Fruit fly (Drosophila melanogaster): ENCODE data around the gene shps.

Gene shps

dm6 chr3R:24283582-24284085 lies 4.3 kb downstream of the shps start, which contains the start of gene CG6356 (continued):
- TF ChIP-seq topi (GFP tag; optimal IDR thresholded peaks at IDR 0.05), result no peak
- TF ChIP-seq CG11902 (GFP tag; optimal IDR thresholded peaks at IDR 0.05), result no peak
- TF ChIP-seq Sox15 (GFP tag; optimal IDR thresholded peaks at IDR 0.05), result no peak
- no peak for TF ChIP-seq CG4318 (GFP tag; optimal IDR thresholded peaks at IDR 0.05)
- peak; percentile 27; the same call in 1 of the 3 replicates for TF ChIP-seq CG6163 (GFP tag; IDR thresholded peaks at IDR 0.05)
- TF ChIP-seq fd85E (GFP tag; optimal IDR thresholded peaks at IDR 0.05), result no peak
- TF ChIP-seq spab (GFP tag; optimal IDR thresholded peaks at IDR 0.05), result no peak
- no peak for TF ChIP-seq CG31627 (GFP tag; optimal IDR thresholded peaks at IDR 0.05)

DNA sequence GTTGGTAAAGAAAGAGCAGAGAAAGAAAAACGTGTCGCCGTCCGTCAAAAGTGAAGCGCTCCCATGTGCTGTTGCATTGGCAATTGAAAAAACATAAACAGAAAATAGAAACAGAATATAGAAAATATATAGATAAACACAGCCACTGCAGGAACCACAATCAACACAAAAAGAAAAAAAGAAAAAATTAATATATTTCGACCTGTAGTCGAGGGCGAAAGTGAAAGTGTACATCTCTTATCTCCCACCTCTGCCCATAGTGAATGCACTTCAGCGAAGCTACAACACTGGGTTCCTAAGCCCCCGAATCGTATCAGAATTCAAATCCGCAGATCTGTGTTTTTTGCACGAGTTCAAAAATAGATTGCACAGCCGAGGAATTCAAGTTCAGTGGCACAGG lies 4.8 kb downstream of the shps start:
- TF ChIP-seq CG6163 (GFP tag; IDR thresholded peaks at IDR 0.05), result no peak
- TF ChIP-seq svp (GFP tag), result peak; percentile 78

DNA sequence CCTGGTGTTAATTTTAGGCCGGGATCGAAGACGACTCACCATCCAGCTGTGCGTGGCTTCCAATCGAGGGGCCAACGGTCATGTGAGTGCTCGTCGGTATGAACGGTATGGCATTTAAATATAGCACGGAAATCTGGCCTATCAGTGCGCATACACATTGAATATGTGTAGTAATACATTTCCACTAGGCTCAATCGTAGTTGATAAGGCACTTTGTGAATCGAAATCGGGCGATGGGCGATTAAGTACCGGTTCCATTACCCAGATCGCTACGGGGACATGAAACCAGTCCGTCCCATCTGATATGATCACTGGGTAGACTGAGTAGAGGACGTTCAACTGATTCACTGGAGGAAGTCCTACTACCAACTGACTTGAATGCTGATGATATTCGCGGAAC lies 6.1 kb downstream of the shps start:
- no peak for TF ChIP-seq Ets21C (GFP tag; optimal IDR thresholded peaks at IDR 0.05)
- TF ChIP-seq CG6792 (GFP tag; optimal IDR thresholded peaks at IDR 0.05), result no peak
- peak; percentile 11 for TF ChIP-seq CG1621 (tag; optimal IDR thresholded peaks at IDR 0.05)
- TF ChIP-seq Hr38 (GFP tag; optimal IDR thresholded peaks at IDR 0.05), result no peak
- no peak for TF ChIP-seq CG10631 (GFP tag; optimal IDR thresholded peaks at IDR 0.05)
- TF ChIP-seq CG6854 (GFP tag; optimal IDR thresholded peaks at IDR 0.05), result no peak
- no peak for TF ChIP-seq vri (GFP tag; optimal IDR thresholded peaks at IDR 0.05)
- no peak for TF ChIP-seq Ets96B (tag; optimal IDR thresholded peaks at IDR 0.05)
- TF ChIP-seq Gug (GFP tag; IDR thresholded peaks at IDR 0.05), result no peak
- TF ChIP-seq Smox (GFP tag; optimal IDR thresholded peaks at IDR 0.05), result no peak
- no peak for TF ChIP-seq CG11762 (GFP tag; optimal IDR thresholded peaks at IDR 0.05; ENCODE audit: insufficient read depth)
- TF ChIP-seq fkh (GFP tag; optimal IDR thresholded peaks at IDR 0.05), result no peak
- peak; percentile 20 for TF ChIP-seq Eip78C (GFP tag)
- peak; percentile 96 for TF ChIP-seq svp (GFP tag)
- no peak for TF ChIP-seq spab (GFP tag; optimal IDR thresholded peaks at IDR 0.05)
- no peak for TF ChIP-seq eg (GFP tag; IDR thresholded peaks at IDR 0.05)
- peak; percentile 5 for TF ChIP-seq dsx (GFP tag; optimal IDR thresholded peaks at IDR 0.05; ENCODE audit: poor library complexity, severe bottlenecking)
- no peak for TF ChIP-seq topi (GFP tag; optimal IDR thresholded peaks at IDR 0.05)
- TF ChIP-seq Hr39 (GFP tag; optimal IDR thresholded peaks at IDR 0.05), result no peak
- TF ChIP-seq CG9139 (GFP tag; optimal IDR thresholded peaks at IDR 0.05), result no peak
- no peak for TF ChIP-seq CG34406 (GFP tag; optimal IDR thresholded peaks at IDR 0.05)
- TF ChIP-seq CG4318 (GFP tag; optimal IDR thresholded peaks at IDR 0.05), result no peak
- TF ChIP-seq esn (GFP tag; optimal IDR thresholded peaks at IDR 0.05), result no peak
- TF ChIP-seq cyc (GFP tag; optimal IDR thresholded peaks at IDR 0.05), result no peak
- no peak for TF ChIP-seq dac (GFP tag; optimal IDR thresholded peaks at IDR 0.05)
- TF ChIP-seq CG11294 (GFP tag; IDR thresholded peaks at IDR 0.05), result no peak
- TF ChIP-seq CG6163 (GFP tag; IDR thresholded peaks at IDR 0.05), result no peak
- peak in 1 of 2 experiments; percentile 42 for TF ChIP-seq ss (GFP tag; optimal IDR thresholded peaks at IDR 0.05)
- TF ChIP-seq net (GFP tag; optimal IDR thresholded peaks at IDR 0.05), result no peak
- no peak for TF ChIP-seq CG3919 (GFP tag; optimal IDR thresholded peaks at IDR 0.05)
- no peak for TF ChIP-seq CG3032 (tag; optimal IDR thresholded peaks at IDR 0.05)
- no peak for TF ChIP-seq CG10669 (GFP tag; optimal IDR thresholded peaks at IDR 0.05)
- TF ChIP-seq Lpt (GFP tag; optimal IDR thresholded peaks at IDR 0.05), result no peak
- TF ChIP-seq CG15336 (GFP tag; IDR thresholded peaks at IDR 0.05), result no peak
- TF ChIP-seq CG7368 (GFP tag; optimal IDR thresholded peaks at IDR 0.05), result no peak

Measured in whole organism, prepupa.